Worm (Caenorhabditis elegans): Measurements from ENCODE around the gene Y82E9BR.6.

ce11 chrIII:1342488-1342887, 38.5 kb upstream of the Y82E9BR.6 start, which contains the start of gene fbxa-26:
- TF ChIP-seq dao-5 (tag; optimal IDR thresholded peaks at IDR 0.05), result no peak
- TF ChIP-seq W03F9.2 (tag; optimal IDR thresholded peaks at IDR 0.05), result no peak
- no peak for TF ChIP-seq him-1 (tag; optimal IDR thresholded peaks at IDR 0.05)

All from whole organism, L4/young adult.